Fruit fly (Drosophila melanogaster): ENCODE measurements around the gene CG44325.
A peak's percentile ranks its signal among the peaks of the same experiment; 100 is the strongest.

Gene CG44325

DNA sequence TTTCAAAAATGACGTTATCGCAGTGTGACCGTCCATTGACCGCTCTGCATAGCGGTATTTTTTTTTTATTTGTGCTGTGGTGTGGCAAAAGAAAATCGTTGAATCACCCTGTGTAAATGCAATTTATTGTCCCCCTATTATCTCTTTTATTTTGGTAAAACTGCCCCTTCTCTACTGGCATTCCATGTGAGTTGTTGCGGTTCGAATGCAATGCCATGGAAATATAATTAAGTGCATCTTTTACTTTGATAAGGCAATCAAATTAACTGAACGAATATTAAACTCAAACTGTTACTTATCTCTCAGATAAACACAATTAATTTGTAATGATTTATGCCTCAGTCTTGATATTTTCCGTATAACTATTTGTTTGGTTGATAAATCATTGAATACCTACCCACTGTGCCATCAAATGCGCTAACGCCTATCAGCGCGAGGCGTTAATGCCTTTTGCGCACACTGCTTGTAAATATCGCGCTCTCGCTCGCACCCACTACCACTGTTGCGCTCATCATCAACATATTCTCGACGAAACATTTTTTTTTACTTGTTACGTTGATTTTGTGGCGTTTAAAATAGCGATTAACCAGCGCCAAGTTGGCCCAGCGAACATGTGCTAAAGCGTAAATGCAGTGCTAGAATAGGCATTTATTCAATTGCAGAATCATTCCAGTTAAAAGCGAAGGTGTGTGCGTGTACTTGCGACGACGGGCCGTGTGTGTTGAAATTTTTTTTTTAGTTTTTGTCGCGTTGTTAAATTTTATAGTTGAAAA, 31.0 kb upstream of the CG44325 start (continued):
- TF ChIP-seq pzg (GFP tag; optimal IDR thresholded peaks at IDR 0.05) = peak; percentile 52
- TF ChIP-seq CG10462 (GFP tag; optimal IDR thresholded peaks at IDR 0.05) = no peak
- no peak for TF ChIP-seq CG11504 (tag; optimal IDR thresholded peaks at IDR 0.05)
- TF ChIP-seq zfh2 (GFP tag; optimal IDR thresholded peaks at IDR 0.05) = peak; percentile 49
- TF ChIP-seq grau (tag; optimal IDR thresholded peaks at IDR 0.05) = peak; percentile 58
- peak; percentile 75 for TF ChIP-seq CG15479 (GFP tag; optimal IDR thresholded peaks at IDR 0.05)
- 0 out of 3 replicates have a peak, but pooled peaks have one; percentile 41 for TF ChIP-seq Aef1 (GFP tag; IDR thresholded peaks at IDR 0.05)
- no peak for TF ChIP-seq crol (GFP tag; IDR thresholded peaks at IDR 0.05)
- TF ChIP-seq Sin3A (optimal IDR thresholded peaks at IDR 0.05) = peak; percentile 67
- TF ChIP-seq CG6813 (GFP tag; optimal IDR thresholded peaks at IDR 0.05) = no peak
- peak; percentile 36 for TF ChIP-seq Nf-YC (tag; optimal IDR thresholded peaks at IDR 0.05)
- TF ChIP-seq CG12744 (GFP tag; optimal IDR thresholded peaks at IDR 0.05) = peak; percentile 22
- peak in 1 of 3 experiments; percentile 53 for TF ChIP-seq lola (GFP tag; optimal IDR thresholded peaks at IDR 0.05)
- no peak for TF ChIP-seq fu2 (GFP tag; optimal IDR thresholded peaks at IDR 0.05)
- 0 out of 3 replicates have a peak, but pooled peaks have one; percentile 15 for TF ChIP-seq CG16813 (GFP tag; IDR thresholded peaks at IDR 0.05; ENCODE audit: partially characterized antibody)
- TF ChIP-seq CG3847 (GFP tag; IDR thresholded peaks at IDR 0.05) = peak; percentile 22
- TF ChIP-seq CG7357 (GFP tag; IDR thresholded peaks at IDR 0.05) = no peak
- TF ChIP-seq CG15601 (tag; optimal IDR thresholded peaks at IDR 0.05) = peak; percentile 31
- no peak for TF ChIP-seq CG6654 (GFP tag; optimal IDR thresholded peaks at IDR 0.05)
- TF ChIP-seq B-H1 (GFP tag; IDR thresholded peaks at IDR 0.05) = peak; percentile 28; the same call in 1 of the 3 replicates
- no peak for TF ChIP-seq hb (GFP tag; IDR thresholded peaks at IDR 0.05; ENCODE audit: partially characterized antibody)
- no peak for TF ChIP-seq gce (GFP tag; IDR thresholded peaks at IDR 0.05)
- TF ChIP-seq CG12071 (GFP tag; optimal IDR thresholded peaks at IDR 0.05) = peak; percentile 17
- TF ChIP-seq gro (GFP tag; optimal IDR thresholded peaks at IDR 0.05) = peak; percentile 56
- peak; percentile 61 for TF ChIP-seq Dip3 (GFP tag; optimal IDR thresholded peaks at IDR 0.05)
- TF ChIP-seq CG14014 (GFP tag; IDR thresholded peaks at IDR 0.05) = no peak
- TF ChIP-seq ems (GFP tag; optimal IDR thresholded peaks at IDR 0.05) = peak; percentile 41
- peak; percentile 45 for TF ChIP-seq jumu (GFP tag; optimal IDR thresholded peaks at IDR 0.05)
- no peak for TF ChIP-seq rib (GFP tag; IDR thresholded peaks at IDR 0.05)
- peak; percentile 19 for TF ChIP-seq CG10654 (GFP tag; optimal IDR thresholded peaks at IDR 0.05)
- TF ChIP-seq Poxn (GFP tag; IDR thresholded peaks at IDR 0.05) = no peak
- no peak for TF ChIP-seq ro (GFP tag; IDR thresholded peaks at IDR 0.05)
- no peak for TF ChIP-seq Trl (optimal IDR thresholded peaks at IDR 0.05)
- peak; percentile 9 for TF ChIP-seq Trl (GFP tag; optimal IDR thresholded peaks at IDR 0.05)
- peak; percentile 41; the same call in 1 of the 3 replicates for TF ChIP-seq Optix (GFP tag; IDR thresholded peaks at IDR 0.05)
- TF ChIP-seq shn (GFP tag; optimal IDR thresholded peaks at IDR 0.05) = peak; percentile 72
- TF ChIP-seq Eip74EF (GFP tag; optimal IDR thresholded peaks at IDR 0.05) = peak in 1 of 2 experiments; percentile 1
- no peak for TF ChIP-seq B-H2 (GFP tag; optimal IDR thresholded peaks at IDR 0.05)
- TF ChIP-seq CG14965 (GFP tag; optimal IDR thresholded peaks at IDR 0.05; ENCODE audit: borderline replicate concordance) = no peak
- no peak for TF ChIP-seq sd (tag; optimal IDR thresholded peaks at IDR 0.05)
- TF ChIP-seq CG17802 (tag; optimal IDR thresholded peaks at IDR 0.05) = peak; percentile 30
- TF ChIP-seq gt (GFP tag; IDR thresholded peaks at IDR 0.05) = no peak
- TF ChIP-seq CG7928 (GFP tag; optimal IDR thresholded peaks at IDR 0.05) = no peak
- TF ChIP-seq pfk (GFP tag; optimal IDR thresholded peaks at IDR 0.05) = no peak
- TF ChIP-seq Antp (GFP tag; optimal IDR thresholded peaks at IDR 0.05) = peak; percentile 47
- peak; percentile 64 for TF ChIP-seq CG13624 (GFP tag; optimal IDR thresholded peaks at IDR 0.05)
- peak; percentile 56 for TF ChIP-seq Ssrp (tag; optimal IDR thresholded peaks at IDR 0.05)
- TF ChIP-seq CG1529 (GFP tag; optimal IDR thresholded peaks at IDR 0.05) = no peak
- TF ChIP-seq org-1 (GFP tag; optimal IDR thresholded peaks at IDR 0.05) = peak; percentile 17
- no peak for TF ChIP-seq fru (optimal IDR thresholded peaks at IDR 0.05)

All from whole organism, embryonic.